Fruit fly (Drosophila melanogaster): ENCODE data around the gene neo.

neo gene

dm6 chr3R:29772090-29772794, 46.7 kb upstream of the neo start (continued):
- TF ChIP-seq CG15696 (tag; optimal IDR thresholded peaks at IDR 0.05) (peak; percentile 31), Hmx (GFP tag; optimal IDR thresholded peaks at IDR 0.05) (peak; percentile 13), CG9215 (GFP tag; IDR thresholded peaks at IDR 0.05) (peak; percentile 32; the same call in 1 of the 2 replicates), prd (optimal IDR thresholded peaks at IDR 0.05) (no peak), prd (GFP tag; IDR thresholded peaks at IDR 0.05) (peak; percentile 51; the same call in 2 of the 3 replicates), Usf (GFP tag; optimal IDR thresholded peaks at IDR 0.05) (peak; percentile 51), Gug (GFP tag; IDR thresholded peaks at IDR 0.05) (peak; percentile 42; the same call in 3 of the 4 replicates), CG14014 (GFP tag; IDR thresholded peaks at IDR 0.05) (peak; percentile 8; the same call in 1 of the 2 replicates), CG4282 (GFP tag; optimal IDR thresholded peaks at IDR 0.05) (no peak), CG9817 (tag; optimal IDR thresholded peaks at IDR 0.05) (peak; percentile 35), CG13123 (GFP tag; optimal IDR thresholded peaks at IDR 0.05) (no peak), CG10543 (GFP tag; optimal IDR thresholded peaks at IDR 0.05) (peak; percentile 23), Mrtf (GFP tag; IDR thresholded peaks at IDR 0.05) (0 out of 3 replicates have a peak, but pooled peaks have one; percentile 39), CG10147 (GFP tag; optimal IDR thresholded peaks at IDR 0.05) (peak; percentile 40), CG7556 (GFP tag; optimal IDR thresholded peaks at IDR 0.05) (peak; percentile 69), CG17359 (tag; optimal IDR thresholded peaks at IDR 0.05) (peak; percentile 8), D (optimal IDR thresholded peaks at IDR 0.05) (no peak), D (GFP tag; optimal IDR thresholded peaks at IDR 0.05) (peak; percentile 6), dpn (GFP tag; optimal IDR thresholded peaks at IDR 0.05) (peak in 1 of 2 experiments; percentile 49), Vsx1 (GFP tag; optimal IDR thresholded peaks at IDR 0.05) (no peak), CG8359 (GFP tag; optimal IDR thresholded peaks at IDR 0.05; ENCODE audit: borderline replicate concordance) (peak; percentile 61), ken (GFP tag; IDR thresholded peaks at IDR 0.05) (peak; percentile 39; the same call in 1 of the 3 replicates), dmrt11E (tag; optimal IDR thresholded peaks at IDR 0.05) (peak; percentile 33)

dm6 chr3R:29772795-29773331, 46.1 kb upstream of the neo start:
- TF ChIP-seq Atf3 (GFP tag; optimal IDR thresholded peaks at IDR 0.05): no peak
- peak; percentile 46 for TF ChIP-seq HmgD (GFP tag; optimal IDR thresholded peaks at IDR 0.05)
- TF ChIP-seq CG18764 (GFP tag; optimal IDR thresholded peaks at IDR 0.05): no peak
- TF ChIP-seq CG6683 (GFP tag; optimal IDR thresholded peaks at IDR 0.05): peak; percentile 26
- peak; percentile 4 for TF ChIP-seq Abd-B (GFP tag; optimal IDR thresholded peaks at IDR 0.05)
- peak; percentile 78 for TF ChIP-seq Aef1 (GFP tag; IDR thresholded peaks at IDR 0.05)
- TF ChIP-seq CG17912 (GFP tag; optimal IDR thresholded peaks at IDR 0.05): peak; percentile 36
- peak; percentile 1 for TF ChIP-seq schlank (tag; optimal IDR thresholded peaks at IDR 0.05)
- peak; percentile 90 for TF ChIP-seq CG12769 (tag; optimal IDR thresholded peaks at IDR 0.05)
- TF ChIP-seq nerfin-1 (tag; optimal IDR thresholded peaks at IDR 0.05): peak; percentile 86
- no peak for TF ChIP-seq Bteb2 (GFP tag; optimal IDR thresholded peaks at IDR 0.05)
- no peak for TF ChIP-seq run (tag; optimal IDR thresholded peaks at IDR 0.05)
- peak; percentile 94 for TF ChIP-seq abd-A (tag; optimal IDR thresholded peaks at IDR 0.05)
- TF ChIP-seq kay (GFP tag; optimal IDR thresholded peaks at IDR 0.05): peak; percentile 76
- TF ChIP-seq CG1832 (GFP tag; optimal IDR thresholded peaks at IDR 0.05): peak; percentile 99
- peak; percentile 93 for TF ChIP-seq cg (GFP tag; optimal IDR thresholded peaks at IDR 0.05)
- peak; percentile 96 for TF ChIP-seq Jarid2 (GFP tag; optimal IDR thresholded peaks at IDR 0.05)
- peak; percentile 35 for TF ChIP-seq nau (GFP tag; optimal IDR thresholded peaks at IDR 0.05)
- TF ChIP-seq Hey (tag; optimal IDR thresholded peaks at IDR 0.05): peak; percentile 51
- no peak for TF ChIP-seq CG17802 (tag; optimal IDR thresholded peaks at IDR 0.05)
- TF ChIP-seq gem (tag; optimal IDR thresholded peaks at IDR 0.05): no peak
- TF ChIP-seq sr (GFP tag; IDR thresholded peaks at IDR 0.05): peak; percentile 82
- TF ChIP-seq HmgZ (tag; optimal IDR thresholded peaks at IDR 0.05): peak; percentile 80
- TF ChIP-seq stwl (tag; optimal IDR thresholded peaks at IDR 0.05): peak; percentile 5
- peak; percentile 71 for TF ChIP-seq YL-1 (GFP tag; optimal IDR thresholded peaks at IDR 0.05)
- peak; percentile 37; the same call in 1 of the 3 replicates for TF ChIP-seq CG16813 (GFP tag; IDR thresholded peaks at IDR 0.05; ENCODE audit: partially characterized antibody)

Data from whole organism, embryonic.